Worm (Caenorhabditis elegans) whole organism, L1 larva: ENCODE results near the gene M04B2.2.

Experiments
- C04F5.9 ChIP-seq: sonication (generic microtip); optimal IDR thresholded peaks from 2 replicates; lab custom pipeline; 2016; ENCODE audit warnings: missing genetic modification characterization, missing compliant biosample characterization
- C16A3.4 ChIP-seq: fragments of 150-350 bp; optimal IDR thresholded peaks from 2 replicates; lab custom pipeline; 2014; ENCODE audit warnings: missing biosample characterization, missing genetic modification characterization
- aha-1 ChIP-seq: fragments of 150-350 bp; optimal IDR thresholded peaks from 2 replicates; lab custom pipeline; 2014; ENCODE audit warnings: missing biosample characterization, missing genetic modification characterization
- alr-1 ChIP-seq: fragments of 200-800 bp; sonication (Bioruptor generic); optimal IDR thresholded peaks from 2 replicates; lab custom pipeline; 2018; ENCODE audit warnings: borderline replicate concordance, mild to moderate bottlenecking, missing genetic modification characterization, missing compliant biosample characterization
- ama-1 ChIP-seq: fragments of 150-350 bp; optimal IDR thresholded peaks from 2 replicates; lab custom pipeline; 2014
- blmp-1 ChIP-seq: fragments of 150-350 bp; optimal IDR thresholded peaks from 2 replicates; lab custom pipeline; 2014; ENCODE audit warnings: missing biosample characterization, missing genetic modification characterization
- ceh-8 ChIP-seq: fragments of 200-800 bp; sonication (Bioruptor generic); optimal IDR thresholded peaks from 2 replicates; lab custom pipeline; 2018; ENCODE audit warnings: mild to moderate bottlenecking, missing genetic modification characterization, moderate library complexity, missing compliant biosample characterization
- ceh-90 ChIP-seq: sonication (generic microtip); optimal IDR thresholded peaks from 2 replicates; lab custom pipeline; 2016; ENCODE audit warnings: missing genetic modification characterization, missing compliant biosample characterization
- dpl-1 ChIP-seq, 3 experiments: fragments of 150-350 bp in 2 of 3; sonication (generic microtip) in 1 of 3; optimal IDR thresholded peaks; 2 replicates each; lab custom pipeline; 2014 to 2017; ENCODE audit warnings: missing biosample characterization in 3 of 3, missing genetic modification characterization in 3 of 3, missing genetic modification reagents in 3 of 3
- dsc-1 ChIP-seq: sonication (generic microtip); optimal IDR thresholded peaks from 2 replicates; lab custom pipeline; 2016; ENCODE audit warnings: mild to moderate bottlenecking, missing genetic modification characterization, missing compliant biosample characterization
- efl-1 ChIP-seq, 4 experiments: fragments of 150-350 bp; optimal IDR thresholded peaks in 3 of 4; peaks in 1 of 4; 1 replicate in 1 of 4; 2 replicates in 3 of 4; lab custom pipeline; 2014; ENCODE audit warnings: missing biosample characterization in 2 of 4, missing genetic modification characterization in 2 of 4, missing genetic modification reagents in 2 of 4
- egl-13 ChIP-seq: sonication (generic microtip); optimal IDR thresholded peaks from 2 replicates; lab custom pipeline; 2016; ENCODE audit warnings: missing genotype, missing genetic modification reagents, missing genetic modification characterization, missing compliant biosample characterization
- elt-3 ChIP-seq, 6 experiments: fragments of 150-350 bp in 1 of 6; sonication (generic microtip); optimal IDR thresholded peaks; 2 replicates each; lab custom pipeline; 2017 to 2018; ENCODE audit warnings: missing biosample characterization in 6 of 6, missing genetic modification characterization in 6 of 6, inconsistent platforms in 1 of 6
- ets-5 ChIP-seq: fragments of 200-800 bp; sonication (Bioruptor generic); IDR thresholded peaks from 2 replicates; pipeline ENCODE4 v1.3.6; 2022; ENCODE audit warnings: missing genetic modification characterization, missing compliant biosample characterization
- fkh-4 ChIP-seq: sonication (generic microtip); optimal IDR thresholded peaks from 2 replicates; lab custom pipeline; 2016; ENCODE audit warnings: missing compliant biosample characterization, missing genetic modification characterization, borderline replicate concordance
- fkh-8 ChIP-seq: sonication (generic microtip); optimal IDR thresholded peaks from 2 replicates; lab custom pipeline; 2016; ENCODE audit warnings: mild to moderate bottlenecking, missing genetic modification characterization, missing compliant biosample characterization
- fos-1 ChIP-seq: fragments of 150-350 bp; optimal IDR thresholded peaks from 2 replicates; lab custom pipeline; 2014; ENCODE audit warnings: missing biosample characterization, missing genetic modification characterization
- hlh-17 ChIP-seq: fragments of 200-800 bp; sonication (Bioruptor generic); optimal IDR thresholded peaks from 2 replicates; lab custom pipeline; 2018; ENCODE audit warnings: missing genetic modification characterization, mild to moderate bottlenecking, missing compliant biosample characterization, moderate library complexity, borderline replicate concordance
- irx-1 ChIP-seq: sonication (generic microtip); optimal IDR thresholded peaks from 2 replicates; lab custom pipeline; 2016; ENCODE audit warnings: missing genetic modification characterization, missing compliant biosample characterization
- lin-14 ChIP-seq: fragments of 200-800 bp; sonication (Bioruptor generic); optimal IDR thresholded peaks from 2 replicates; lab custom pipeline; 2018; ENCODE audit warnings: mild to moderate bottlenecking, missing genetic modification characterization, moderate library complexity, missing compliant biosample characterization
- lin-35 ChIP-seq, 2 experiments: fragments of 150-350 bp; optimal IDR thresholded peaks; 2 replicates each; lab custom pipeline; 2014; ENCODE audit warnings: missing biosample characterization in 2 of 2, missing genetic modification characterization in 2 of 2, missing genetic modification reagents in 2 of 2
- lsy-2 ChIP-seq, 2 experiments: fragments of 150-350 bp; optimal IDR thresholded peaks; 2 replicates each; lab custom pipeline; 2014; ENCODE audit warnings: missing biosample characterization in 2 of 2, missing genetic modification characterization in 2 of 2
- mab-9 ChIP-seq: fragments of 200-800 bp; sonication (Bioruptor generic); IDR thresholded peaks from 2 replicates; pipeline ENCODE4 v1.3.6; 2022; ENCODE audit warnings: missing genetic modification reagents, missing genetic modification characterization, missing compliant biosample characterization
- mdl-1 ChIP-seq, 2 experiments: fragments of 150-350 bp; optimal IDR thresholded peaks; 2 replicates each; lab custom pipeline; 2014 to 2017; ENCODE audit warnings: missing biosample characterization in 2 of 2, missing genetic modification characterization in 2 of 2, inconsistent platforms in 1 of 2
- mep-1 ChIP-seq: fragments of 150-350 bp; optimal IDR thresholded peaks from 2 replicates; lab custom pipeline; 2014; ENCODE audit warnings: missing biosample characterization, missing genetic modification characterization
- nhr-12 ChIP-seq: sonication (generic microtip); optimal IDR thresholded peaks from 2 replicates; lab custom pipeline; 2017; ENCODE audit warnings: missing biosample characterization, missing genetic modification characterization
- nhr-19 ChIP-seq: fragments of 200-800 bp; sonication (Bioruptor generic); conservative IDR thresholded peaks from 2 replicates; pipeline ENCODE4 v1.3.6; 2022; ENCODE audit warnings: missing genetic modification characterization, missing compliant biosample characterization
- nhr-20 ChIP-seq: sonication (generic microtip); optimal IDR thresholded peaks from 2 replicates; lab custom pipeline; 2016; ENCODE audit warnings: mild to moderate bottlenecking, missing genetic modification characterization, missing compliant biosample characterization
- nhr-47 ChIP-seq: sonication (generic microtip); optimal IDR thresholded peaks from 2 replicates; lab custom pipeline; 2016; ENCODE audit warnings: mild to moderate bottlenecking, missing genetic modification characterization, moderate library complexity, missing compliant biosample characterization
- nhr-71 ChIP-seq: sonication (generic microtip); optimal IDR thresholded peaks from 2 replicates; lab custom pipeline; 2016; ENCODE audit warnings: mild to moderate bottlenecking, missing genetic modification characterization, moderate library complexity, missing compliant biosample characterization
- nhr-85 ChIP-seq: sonication (generic microtip); peaks from one replicate; lab custom pipeline; 2016; ENCODE audit warnings: missing genetic modification characterization, inconsistent platforms, missing compliant biosample characterization
- pax-3 ChIP-seq: fragments of 200-800 bp; sonication (Bioruptor generic); optimal IDR thresholded peaks from 2 replicates; lab custom pipeline; 2018; ENCODE audit warnings: mild to moderate bottlenecking, missing genetic modification characterization, moderate library complexity, missing compliant biosample characterization
- pqm-1 ChIP-seq: sonication (generic microtip); optimal IDR thresholded peaks from 3 replicates; lab custom pipeline; 2017; ENCODE audit warnings: missing biosample characterization, missing genetic modification characterization
- rnt-1 ChIP-seq: sonication (generic microtip); optimal IDR thresholded peaks from 2 replicates; lab custom pipeline; 2016; ENCODE audit warnings: mild to moderate bottlenecking, missing genetic modification characterization, moderate library complexity, missing compliant biosample characterization
- skn-1 ChIP-seq: fragments of 150-350 bp; optimal IDR thresholded peaks from 2 replicates; lab custom pipeline; 2014; ENCODE audit warnings: missing biosample characterization, missing genetic modification characterization
- snu-23 ChIP-seq: sonication (generic microtip); optimal IDR thresholded peaks from 2 replicates; lab custom pipeline; 2016; ENCODE audit warnings: missing genetic modification characterization, missing compliant biosample characterization
- sup-37 ChIP-seq: fragments of 200-800 bp; sonication (Bioruptor generic); optimal IDR thresholded peaks from 2 replicates; lab custom pipeline; 2018; ENCODE audit warnings: mild to moderate bottlenecking, missing genetic modification characterization, missing compliant biosample characterization
- swsn-7 ChIP-seq: sonication (generic microtip); optimal IDR thresholded peaks from 2 replicates; lab custom pipeline; 2016; ENCODE audit warnings: missing genetic modification characterization, missing compliant biosample characterization
- unc-130 ChIP-seq: fragments of 150-350 bp; optimal IDR thresholded peaks from 2 replicates; lab custom pipeline; 2017; ENCODE audit warnings: missing biosample characterization, missing genetic modification characterization, inconsistent platforms
- unc-62 ChIP-seq: fragments of 150-350 bp; optimal IDR thresholded peaks from 2 replicates; lab custom pipeline; 2014; ENCODE audit warnings: missing biosample characterization, missing genetic modification reagents, missing genetic modification characterization
- unc-98 ChIP-seq: fragments of 200-800 bp; sonication (Bioruptor generic); IDR thresholded peaks from 2 replicates; pipeline ENCODE4 v1.3.6; 2022; ENCODE audit warnings: missing genetic modification characterization, missing compliant biosample characterization
- vab-15 ChIP-seq: sonication (generic microtip); optimal IDR thresholded peaks from 2 replicates; lab custom pipeline; 2017; ENCODE audit warnings: missing genotype, mild to moderate bottlenecking, missing genetic modification characterization, missing compliant biosample characterization
- xbp-1 ChIP-seq: sonication (generic microtip); optimal IDR thresholded peaks from 2 replicates; lab custom pipeline; 2016; ENCODE audit warnings: missing genetic modification characterization, missing compliant biosample characterization
- zag-1 ChIP-seq: fragments of 150-350 bp; optimal IDR thresholded peaks from 2 replicates; lab custom pipeline; 2014; ENCODE audit warnings: missing biosample characterization, missing genetic modification characterization
- ztf-11 ChIP-seq, 2 experiments: sonication (generic microtip); optimal IDR thresholded peaks; 2 replicates each; lab custom pipeline; 2016 to 2017; ENCODE audit warnings: missing genetic modification characterization in 2 of 2, missing biosample characterization in 1 of 2, missing compliant biosample characterization in 1 of 2

M04B2.2 gene

ce11 chrIV:11569795-11570194 is 41.9 kb downstream of the M04B2.2 start:
- TF ChIP-seq dsc-1 (tag; lab: Kevin White, UChicago) (peak; percentile 92), ceh-8 (GFP tag; lab: Kevin White, UChicago) (no peak), mep-1 (tag; lab: Kevin White, UChicago) (no peak), fkh-4 (tag; lab: Kevin White, UChicago) (peak; percentile 81), egl-13 (no peak), sup-37 (GFP tag; lab: Kevin White, UChicago) (no peak)

DNA sequence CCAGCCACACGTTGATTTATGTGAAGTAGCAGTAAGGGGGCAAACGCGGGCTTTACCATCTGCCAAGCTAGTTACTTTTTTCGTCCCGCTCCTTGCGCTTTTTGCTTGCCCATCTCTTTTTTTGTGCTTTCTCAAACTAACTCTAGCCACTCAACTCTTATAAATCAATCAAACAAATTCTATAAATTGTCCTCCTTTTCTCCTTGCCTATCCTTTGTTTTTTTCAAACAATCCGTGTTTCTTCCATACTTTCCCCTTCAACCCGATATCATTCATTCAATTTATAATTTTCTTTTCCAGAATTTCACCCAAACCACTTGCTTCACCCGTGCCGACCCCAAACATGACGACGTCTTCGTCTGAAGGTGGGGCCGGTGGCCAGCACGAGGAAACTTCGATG is 42.3 kb downstream of the M04B2.2 start, which contains the start of gene srgp-1:
Gene srgp-1 (plus strand): TSS at position 301 of the 400 bp plus-strand sequence.
- TF ChIP-seq swsn-7 (tag; lab: Kevin White, UChicago) (no peak), rnt-1 (tag; lab: Kevin White, UChicago) (no peak), pqm-1 (tag; lab: Kevin White, UChicago) (no peak), alr-1 (tag; lab: Kevin White, UChicago) (no peak), nhr-85 (tag; lab: Kevin White, UChicago) (peak; percentile 36)

DNA sequence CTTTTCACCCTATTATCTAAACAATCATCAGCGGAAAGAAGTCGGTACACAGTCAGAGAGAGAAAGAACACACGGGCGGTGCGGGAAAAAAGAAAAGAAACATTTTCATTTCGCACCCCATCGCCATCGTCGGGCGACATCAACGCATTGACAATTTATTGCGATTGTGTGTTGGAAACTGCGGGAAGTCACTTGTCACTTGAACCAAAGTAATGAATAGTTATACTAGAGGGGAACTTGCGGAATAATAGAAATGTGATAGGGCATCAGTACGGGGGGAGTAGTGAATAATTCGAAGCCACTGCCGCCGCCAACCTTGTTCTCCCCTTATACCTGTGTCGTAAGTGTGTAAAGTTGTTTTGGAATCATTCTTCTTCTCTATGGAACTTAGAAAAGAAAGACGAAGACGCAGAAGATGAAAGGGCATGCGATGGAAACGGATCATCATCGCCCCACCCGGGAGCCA is 43.6 kb downstream of the M04B2.2 start:
- TF ChIP-seq pax-3 (tag; lab: Kevin White, UChicago) (no peak), blmp-1 (tag; lab: Kevin White, UChicago) (peak; percentile 67), zag-1 (no peak), nhr-20 (tag; lab: Kevin White, UChicago) (peak; percentile 7), unc-62 (GFP tag; lab: Kevin White, UChicago) (no peak), lin-35 (GFP tag; optimal IDR thresholded peaks at IDR 0.05; lab: Kevin White, UChicago) (peak in 1 of 2 experiments; percentile 18), C16A3.4 (tag; lab: Kevin White, UChicago) (peak; percentile 13), ama-1 (lab: Kevin White, UChicago) (no peak), irx-1 (no peak), ceh-90 (no peak), vab-15 (tag; lab: Kevin White, UChicago) (no peak), ets-5 (GFP tag; lab: Robert Waterston, UW) (no peak), mep-1 (tag; lab: Kevin White, UChicago) (peak; percentile 57), nhr-19 (no peak), hlh-17 (GFP tag; lab: Kevin White, UChicago) (no peak), nhr-47 (peak; percentile 23), nhr-71 (tag; lab: Kevin White, UChicago) (peak; percentile 46), lsy-2 (tag; optimal IDR thresholded peaks at IDR 0.05; lab: Kevin White, UChicago) (peak in 1 of 2 experiments; percentile 39), unc-98 (GFP tag; lab: Robert Waterston, UW) (no peak), mab-9 (no peak), aha-1 (tag; lab: Kevin White, UChicago) (no peak), nhr-12 (no peak), skn-1 (no peak), efl-1 (optimal IDR thresholded peaks at IDR 0.05; lab: Kevin White, UChicago) (no peak), efl-1 (GFP tag; optimal IDR thresholded peaks at IDR 0.05 in 1 of 2; lab: Kevin White, UChicago) (peak in 1 of 2 experiments; percentile 75), ztf-11 (tag; optimal IDR thresholded peaks at IDR 0.05; lab: Kevin White, UChicago) (no peak), C04F5.9 (tag; lab: Kevin White, UChicago) (peak; percentile 10), xbp-1 (no peak), snu-23 (peak; percentile 37), unc-130 (tag; lab: Kevin White, UChicago) (no peak), rnt-1 (tag; lab: Kevin White, UChicago) (peak; percentile 49), fos-1 (tag; lab: Kevin White, UChicago) (no peak), nhr-85 (tag; lab: Kevin White, UChicago) (peak; percentile 91), fkh-8 (tag; lab: Kevin White, UChicago) (no peak), dpl-1 (GFP tag; optimal IDR thresholded peaks at IDR 0.05; lab: Kevin White, UChicago) (peak in 1 of 3 experiments; percentile 23), lin-14 (GFP tag; lab: Kevin White, UChicago) (peak; percentile 92), elt-3 (tag; optimal IDR thresholded peaks at IDR 0.05; lab: Kevin White, UChicago) (peak in 1 of 6 experiments; percentile 4), mdl-1 (tag; optimal IDR thresholded peaks at IDR 0.05; lab: Kevin White, UChicago) (no peak)
